Fruit fly (Drosophila melanogaster) Kc167 (cell line): ENCODE results near the gene CG31076.

Source experiments
- Myc ChIP-seq: fragments of >200 bp; optimal IDR thresholded peaks from 2 replicates; lab custom pipeline; 2017; ENCODE audit warnings: missing external identifiers
- Sin3A ChIP-seq: fragments of >200 bp; optimal IDR thresholded peaks from 2 replicates; lab custom pipeline; 2018; ENCODE audit warnings: missing external identifiers
- h ChIP-seq: fragments of >200 bp; optimal IDR thresholded peaks from 3 replicates; lab custom pipeline; 2018; ENCODE audit warnings: missing external identifiers
- insv ChIP-seq: fragments of >200 bp; optimal IDR thresholded peaks from 3 replicates; lab custom pipeline; 2018; ENCODE audit warnings: missing external identifiers
- psq ChIP-seq: fragments of >200 bp; optimal IDR thresholded peaks from 2 replicates; lab custom pipeline; 2017; ENCODE audit warnings: missing external identifiers
- ttk ChIP-seq: sonication (Bioruptor generic); optimal IDR thresholded peaks from 2 replicates; lab custom pipeline; 2017; ENCODE audit warnings: missing external identifiers

CG31076 gene

DNA sequence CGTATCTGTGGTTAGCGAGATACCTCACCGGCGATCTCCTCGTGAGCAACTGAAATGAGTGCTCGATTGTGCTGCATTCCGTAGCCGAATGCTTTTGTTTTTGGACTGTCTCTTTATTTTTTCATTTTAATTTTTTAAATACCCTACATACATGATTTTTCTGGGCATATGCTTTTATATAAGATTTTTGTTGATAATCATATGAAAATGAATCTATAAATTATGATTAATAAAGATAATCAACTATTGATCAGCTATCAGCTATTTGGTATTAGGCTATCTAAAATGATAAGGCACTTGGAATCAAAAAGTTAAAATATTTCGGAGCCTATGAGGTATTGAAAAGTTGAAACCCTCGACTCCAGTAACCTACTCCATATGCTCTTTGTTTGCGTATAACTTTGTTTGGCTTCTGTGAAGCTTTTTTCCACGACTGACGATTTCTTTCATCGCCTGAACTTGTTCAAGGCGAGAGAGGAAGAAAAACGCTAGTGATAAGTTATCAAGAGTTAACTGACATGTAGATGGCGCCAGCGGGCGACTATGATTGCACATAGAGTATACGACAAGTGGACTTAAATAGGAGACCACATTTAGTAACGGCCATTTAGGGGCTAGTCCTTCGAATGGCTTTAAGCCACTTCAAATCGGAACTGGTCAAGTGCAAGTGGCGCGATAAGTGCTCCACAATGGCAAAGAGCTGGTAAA, at the start of gene CG31076:
Gene CG31076 (minus strand): TSS at position 51 of the 708 bp plus-strand sequence.
- no peak for TF ChIP-seq Sin3A (lab: Kevin White, UChicago)
- TF ChIP-seq psq = no peak
- TF ChIP-seq h = no peak
- TF ChIP-seq Myc (lab: Kevin White, UChicago) = no peak
- TF ChIP-seq insv = no peak
- TF ChIP-seq ttk (lab: Kevin White, UChicago) = no peak

DNA sequence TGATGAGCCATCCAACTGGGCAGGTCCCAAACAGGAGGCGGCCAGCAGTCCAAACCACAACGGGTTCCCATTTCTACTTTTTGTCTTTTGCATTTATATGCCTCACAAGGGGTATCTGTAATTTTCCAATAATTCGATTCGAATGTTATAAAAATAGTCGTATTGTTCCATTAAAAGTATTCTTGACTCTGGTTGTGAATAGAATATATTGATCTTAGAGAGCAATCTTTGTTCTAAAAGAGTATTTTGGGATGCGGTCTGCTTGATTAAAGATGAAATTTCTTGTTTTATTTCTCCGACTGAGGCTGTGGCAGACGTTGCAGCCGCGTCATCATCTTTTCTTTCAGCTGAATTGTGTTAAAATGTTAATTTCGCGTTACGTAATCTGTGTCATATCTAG, 44.3 kb upstream of the CG31076 start:
- no peak for TF ChIP-seq insv
- no peak for TF ChIP-seq psq
- no peak for TF ChIP-seq Myc (lab: Kevin White, UChicago)
- TF ChIP-seq Sin3A (lab: Kevin White, UChicago) = no peak
- TF ChIP-seq h = no peak
- no peak for TF ChIP-seq ttk (lab: Kevin White, UChicago)

DNA sequence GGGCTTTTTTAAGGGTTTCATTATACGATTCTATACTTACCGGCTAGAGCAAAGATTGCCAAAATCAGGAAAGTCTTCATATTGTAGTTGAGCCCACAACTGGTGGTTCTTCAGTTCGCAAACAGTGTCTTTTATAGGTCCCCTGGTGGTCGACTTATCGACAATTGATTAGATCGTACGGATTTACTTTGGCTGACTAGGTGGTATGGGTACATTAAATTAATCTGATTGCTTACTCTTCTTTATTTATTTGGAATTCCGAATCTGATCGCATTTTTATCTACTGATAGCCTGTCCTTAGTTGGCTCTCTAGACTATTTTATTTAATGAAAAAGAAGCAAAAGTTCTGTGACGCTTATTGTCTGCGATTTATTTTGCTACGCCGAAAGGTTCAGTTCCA, 36.4 kb upstream of the CG31076 start, which contains the start of gene CG6271:
Gene CG6271 (minus strand): TSS at position 101 of the 400 bp plus-strand sequence.
- no peak for TF ChIP-seq ttk (lab: Kevin White, UChicago)
- no peak for TF ChIP-seq Myc (lab: Kevin White, UChicago)
- no peak for TF ChIP-seq Sin3A (lab: Kevin White, UChicago)
- no peak for TF ChIP-seq insv
- TF ChIP-seq h = no peak
- TF ChIP-seq psq = no peak

DNA sequence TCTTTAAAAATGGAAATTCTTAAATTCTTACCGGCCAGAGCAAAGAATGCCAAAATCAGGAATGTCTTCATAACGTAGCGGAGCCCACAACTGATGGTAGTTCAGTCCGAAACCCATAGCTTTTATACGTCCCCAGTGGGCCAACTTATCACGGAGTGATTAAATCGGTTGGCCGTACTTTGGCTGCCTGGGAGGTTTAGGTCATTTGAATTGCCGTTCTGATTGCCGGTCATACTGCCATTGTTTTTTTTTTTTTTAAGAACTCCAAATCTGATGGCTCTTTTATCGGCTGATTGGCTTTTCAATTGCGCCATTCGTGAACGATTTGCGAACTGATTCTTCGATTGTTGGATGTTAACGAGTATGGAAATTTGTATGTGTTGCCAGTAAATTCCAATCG, 33.5 kb upstream of the CG31076 start, which contains the start of gene CG6277:
Gene CG6277 (minus strand): TSS at position 101 of the 400 bp plus-strand sequence.
- TF ChIP-seq insv = no peak
- no peak for TF ChIP-seq psq
- no peak for TF ChIP-seq Myc (lab: Kevin White, UChicago)
- TF ChIP-seq Sin3A (lab: Kevin White, UChicago) = no peak
- no peak for TF ChIP-seq ttk (lab: Kevin White, UChicago)
- no peak for TF ChIP-seq h

DNA sequence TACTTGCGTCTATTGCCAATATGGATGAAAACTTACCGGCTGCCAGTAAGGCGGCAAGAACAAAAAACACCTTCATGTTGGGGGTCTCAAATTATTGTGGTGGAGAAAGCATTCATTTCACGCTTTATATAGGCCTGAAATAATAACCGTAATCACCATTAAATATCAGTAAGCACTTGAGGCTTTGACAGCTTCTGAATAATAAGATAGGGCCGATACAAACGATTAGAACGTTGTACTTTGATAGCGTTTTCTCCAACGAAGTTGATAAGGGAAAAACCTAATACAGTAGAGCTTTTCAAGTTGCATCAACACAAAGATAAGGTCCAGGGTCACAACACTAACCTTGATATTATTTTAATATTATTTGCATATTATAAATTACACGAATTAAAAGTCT, 31.6 kb upstream of the CG31076 start, which contains the start of gene CG6283:
Gene CG6283 (minus strand): TSS at position 101 of the 400 bp plus-strand sequence.
- no peak for TF ChIP-seq psq
- no peak for TF ChIP-seq h
- TF ChIP-seq insv = no peak
- no peak for TF ChIP-seq ttk (lab: Kevin White, UChicago)
- TF ChIP-seq Myc (lab: Kevin White, UChicago) = no peak
- TF ChIP-seq Sin3A (lab: Kevin White, UChicago) = no peak

DNA sequence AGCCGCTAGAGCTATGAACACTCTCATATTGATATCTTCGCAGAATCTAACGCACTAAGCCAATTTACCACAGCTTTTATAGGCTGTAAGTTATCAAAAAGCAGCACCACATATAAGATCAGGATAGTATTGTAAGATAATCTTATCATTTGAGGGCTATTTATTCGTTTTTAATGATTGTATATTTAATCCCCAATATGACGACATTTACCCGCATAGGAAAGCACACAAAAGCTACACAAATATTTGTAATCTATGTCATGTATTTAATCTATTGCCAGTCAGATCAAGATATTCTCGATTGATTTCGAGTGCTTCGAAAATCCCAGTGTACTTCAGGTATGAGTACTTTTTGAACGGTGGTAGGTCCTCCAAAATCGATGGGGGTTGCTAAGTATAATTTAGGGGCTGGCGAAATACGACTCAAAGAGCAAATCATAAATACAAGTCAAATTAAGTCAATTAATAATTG, 30.1 kb upstream of the CG31076 start, which contains the start of gene CG17191:
Gene CG17191 (minus strand): TSS at position 51 of the 472 bp plus-strand sequence.
- TF ChIP-seq h (no peak), Myc (lab: Kevin White, UChicago) (no peak), ttk (lab: Kevin White, UChicago) (no peak), psq (no peak), Sin3A (lab: Kevin White, UChicago) (no peak)

DNA sequence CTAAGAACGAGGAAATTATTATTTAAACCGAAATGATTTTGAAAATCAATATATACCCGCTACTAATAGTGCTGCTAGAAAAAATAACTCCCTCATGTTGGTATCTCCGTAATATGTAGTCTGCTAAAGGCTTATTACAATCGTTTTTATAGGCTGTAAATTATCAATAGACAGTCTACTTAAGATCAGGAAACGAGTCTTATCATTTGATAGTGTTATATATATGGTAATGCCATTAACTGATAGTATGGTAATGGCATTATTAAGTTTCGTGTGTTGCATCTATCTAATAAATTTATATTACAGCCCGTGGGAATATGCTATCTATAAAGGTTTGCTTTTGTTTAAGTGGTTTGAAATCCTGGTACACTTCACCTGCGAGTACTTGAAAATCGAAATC, 28.5 kb upstream of the CG31076 start, which contains the start of gene CG17192:
Gene CG17192 (minus strand): TSS at position 101 of the 400 bp plus-strand sequence.
- TF ChIP-seq Sin3A (lab: Kevin White, UChicago) = no peak
- no peak for TF ChIP-seq ttk (lab: Kevin White, UChicago)

DNA sequence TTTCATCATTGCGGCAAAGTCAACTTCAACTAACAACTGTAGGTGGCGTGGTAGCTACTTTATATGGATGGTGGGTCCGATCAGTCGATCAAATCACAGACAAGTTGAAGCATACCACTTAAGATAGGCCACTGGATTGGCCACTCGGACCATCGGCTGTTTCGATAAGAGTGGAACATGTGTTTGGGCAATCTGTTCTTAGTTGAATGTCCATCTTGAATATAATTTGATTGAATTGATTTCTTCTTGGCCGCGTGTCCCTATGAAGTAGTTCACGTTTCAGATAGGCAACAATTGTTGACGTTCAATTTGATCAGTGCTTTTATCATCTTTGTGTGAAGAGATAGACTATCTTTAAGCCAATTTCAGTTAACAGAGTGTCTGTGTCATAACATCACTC, 17.4 kb upstream of the CG31076 start, which contains the start of gene CG6295:
Gene CG6295 (minus strand): TSS at position 34 of the 400 bp plus-strand sequence.
- TF ChIP-seq insv (no peak), h (no peak), Myc (lab: Kevin White, UChicago) (no peak), Sin3A (lab: Kevin White, UChicago) (no peak), psq (no peak)

DNA sequence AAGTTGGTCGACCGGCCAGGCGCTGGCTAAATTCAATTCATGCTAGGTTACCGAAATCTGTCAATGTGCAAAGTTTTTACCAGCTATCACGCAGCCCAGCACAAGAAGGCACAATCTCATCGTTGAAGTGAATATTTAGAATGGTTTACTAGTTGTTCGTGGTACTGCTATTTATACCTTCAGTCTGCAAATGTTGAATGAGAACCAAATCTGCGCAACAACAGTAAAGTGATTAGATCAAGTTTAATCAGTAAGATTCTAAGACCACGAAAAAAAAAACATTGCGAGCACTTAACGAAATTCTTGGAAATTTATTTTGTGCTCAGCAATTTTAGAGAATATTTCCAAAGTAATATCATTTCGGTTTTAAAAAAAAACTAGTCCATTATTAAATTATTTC, 15.7 kb upstream of the CG31076 start, which contains the start of gene CG6296:
Gene CG6296 (minus strand): TSS at position 132 of the 400 bp plus-strand sequence.
- TF ChIP-seq ttk (lab: Kevin White, UChicago) = no peak
- TF ChIP-seq psq = no peak
- no peak for TF ChIP-seq insv
- TF ChIP-seq Sin3A (lab: Kevin White, UChicago) = no peak
- TF ChIP-seq Myc (lab: Kevin White, UChicago) = no peak
- TF ChIP-seq h = no peak

DNA sequence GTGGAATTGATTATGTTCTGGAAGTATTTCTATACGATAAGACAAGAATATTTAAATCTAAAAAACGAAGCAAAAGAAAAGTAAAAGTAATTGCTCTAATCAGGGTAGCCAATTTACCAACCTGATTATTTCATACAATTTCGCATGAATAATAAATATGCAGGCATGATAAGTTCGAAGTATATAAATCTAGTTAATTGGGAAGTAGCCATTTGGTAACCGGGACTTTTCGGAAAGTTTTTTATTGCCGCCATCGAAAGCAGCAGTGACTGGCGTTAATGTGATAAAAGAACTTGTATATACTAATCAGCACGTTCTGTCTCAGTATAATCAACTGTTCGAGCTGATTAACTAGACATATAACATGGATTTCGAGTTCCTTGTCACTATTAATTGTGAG, 13.1 kb upstream of the CG31076 start:
- TF ChIP-seq Myc (lab: Kevin White, UChicago) (no peak), insv (no peak), ttk (lab: Kevin White, UChicago) (no peak), Sin3A (lab: Kevin White, UChicago) (no peak), h (no peak), psq (no peak)

DNA sequence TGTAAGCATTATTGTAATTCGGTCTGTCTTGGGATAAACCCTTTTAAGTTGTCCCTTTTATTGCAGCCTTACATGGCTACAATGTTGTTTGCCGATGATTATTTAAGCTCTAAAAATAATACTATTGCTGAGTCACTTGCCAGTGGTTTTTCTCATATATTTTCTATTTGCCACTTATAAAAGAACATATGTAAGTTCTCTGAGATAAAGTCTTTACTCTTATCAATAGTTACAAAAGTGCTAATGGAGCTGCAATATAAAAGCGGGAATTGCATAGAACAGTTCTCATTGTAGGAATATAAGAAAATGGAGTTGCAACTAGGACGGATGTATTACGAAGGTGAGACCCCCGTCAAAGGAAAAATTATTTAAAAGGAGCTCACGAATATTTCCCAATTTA, 9.8 kb upstream of the CG31076 start, which contains the start of gene CG31077:
Gene CG31077 (plus strand): TSS at position 301 of the 400 bp plus-strand sequence.
- TF ChIP-seq insv = no peak
- no peak for TF ChIP-seq h
- TF ChIP-seq Myc (lab: Kevin White, UChicago) = no peak
- no peak for TF ChIP-seq psq
- TF ChIP-seq ttk (lab: Kevin White, UChicago) = no peak
- TF ChIP-seq Sin3A (lab: Kevin White, UChicago) = no peak

DNA sequence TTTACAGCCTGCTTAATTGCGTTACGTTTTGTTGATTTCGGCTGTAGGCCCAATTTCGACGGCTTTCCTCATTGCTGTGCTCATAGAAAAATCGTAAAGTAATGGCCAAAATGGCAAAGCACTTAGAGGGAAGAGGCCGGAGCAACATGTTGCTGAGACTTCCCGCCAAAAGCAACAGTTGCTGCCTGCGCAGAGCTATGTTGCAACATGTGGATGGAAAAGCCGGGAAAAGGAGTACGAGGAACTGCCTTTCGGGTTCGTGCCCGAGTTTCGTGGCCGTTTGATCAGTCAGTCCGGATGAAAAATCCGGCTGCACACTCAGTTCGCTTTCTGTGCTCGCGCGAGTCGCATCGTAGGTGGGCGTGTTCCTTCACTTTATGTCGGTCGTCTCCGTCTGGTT, 7.0 kb upstream of the CG31076 start, which contains the start of gene RYa-R:
Gene RYa-R (plus strand): TSS at position 339 of the 400 bp plus-strand sequence.
- TF ChIP-seq h (no peak), psq (no peak), insv (no peak), Myc (lab: Kevin White, UChicago) (no peak), Sin3A (lab: Kevin White, UChicago) (no peak), ttk (lab: Kevin White, UChicago) (no peak)
